Worm (Caenorhabditis elegans): ENCODE data around the gene W04D12.1.

Gene W04D12.1

ce11 chrIII:5884459-5884858 lies 47.7 kb downstream of the W04D12.1 start:
- TF ChIP-seq pha-4 (tag; optimal IDR thresholded peaks at IDR 0.05): no peak
- no peak for TF ChIP-seq nhr-76 (tag; optimal IDR thresholded peaks at IDR 0.05)

Measured in whole organism, mixed stage, embryonic.